Fruit fly (Drosophila melanogaster) whole organism, wandering third instar larva: ENCODE data around the gene CG43703.
A peak's percentile ranks its signal among the peaks of the same experiment; 100 is the strongest.

ENCODE experiments used
- Abd-B ChIP-seq: fragments of >200 bp; optimal IDR thresholded peaks from 2 replicates; lab custom pipeline; 2017; ENCODE audit warnings: missing biosample characterization, missing genetic modification characterization
- CG32264 ChIP-seq: fragments of 200-800 bp; sonication (Bioruptor generic); optimal IDR thresholded peaks from 2 replicates; lab custom pipeline; 2016; ENCODE audit warnings: missing biosample characterization, missing genetic modification characterization
- CG9705 ChIP-seq: fragments of 200-800 bp; sonication (Bioruptor generic); optimal IDR thresholded peaks from 2 replicates; lab custom pipeline; 2018; ENCODE audit warnings: missing biosample characterization, mild to moderate bottlenecking, missing genetic modification characterization
- CrebA ChIP-seq: fragments of 200-800 bp; sonication (Bioruptor generic); optimal IDR thresholded peaks from 2 replicates; lab custom pipeline; 2016; ENCODE audit warnings: missing biosample characterization, mild to moderate bottlenecking, missing genetic modification characterization, borderline replicate concordance
- Dfd ChIP-seq: fragments of >200 bp; optimal IDR thresholded peaks from 2 replicates; lab custom pipeline; 2017; ENCODE audit warnings: missing biosample characterization, missing genetic modification characterization
- Dif ChIP-seq: fragments of 200-275, 200-300 bp; sonication (Bioruptor generic); optimal IDR thresholded peaks from 2 replicates; lab custom pipeline; 2018; ENCODE audit warnings: missing biosample characterization, missing genetic modification characterization; ENCODE audit not compliant: partially characterized antibody
- GATAd ChIP-seq: sonication (Bioruptor generic); optimal IDR thresholded peaks from 2 replicates; lab custom pipeline; 2016; ENCODE audit warnings: missing biosample characterization, missing genetic modification characterization
- HLH106 ChIP-seq: fragments of 200-800 bp; optimal IDR thresholded peaks from 3 replicates; lab custom pipeline; 2019; ENCODE audit warnings: missing biosample characterization, mild to moderate bottlenecking, missing genetic modification characterization, moderate library complexity
- Hnf4 ChIP-seq: fragments of 200-800 bp; sonication (Bioruptor generic); optimal IDR thresholded peaks from 2 replicates; lab custom pipeline; 2016; ENCODE audit warnings: missing biosample characterization, mild to moderate bottlenecking, missing genetic modification characterization
- Hr78 ChIP-seq: fragments of >200 bp; optimal IDR thresholded peaks from 2 replicates; lab custom pipeline; 2017; ENCODE audit warnings: missing biosample characterization, missing genetic modification characterization
- Hr83 ChIP-seq: fragments of 200-300 bp; sonication (Bioruptor generic); optimal IDR thresholded peaks from 2 replicates; lab custom pipeline; 2016; ENCODE audit warnings: missing biosample characterization, mild to moderate bottlenecking, missing genetic modification characterization, moderate library complexity; ENCODE audit not compliant: poor library complexity, severe bottlenecking
- Jra ChIP-seq: sonication (Bioruptor generic); optimal IDR thresholded peaks from 2 replicates; lab custom pipeline; 2016; ENCODE audit warnings: missing biosample characterization, missing genetic modification characterization
- Mio ChIP-seq: sonication (Bioruptor generic); optimal IDR thresholded peaks from 2 replicates; lab custom pipeline; 2016; ENCODE audit warnings: missing biosample characterization, missing genetic modification characterization
- Myc ChIP-seq: fragments of >200 bp; optimal IDR thresholded peaks from 2 replicates; lab custom pipeline; 2017
- N ChIP-seq: fragments of >200 bp; optimal IDR thresholded peaks from 2 replicates; lab custom pipeline; 2018; ENCODE audit warnings: missing biosample characterization, missing external identifiers, missing genetic modification characterization
- OdsH ChIP-seq: fragments of 200-800 bp; sonication (Bioruptor generic); optimal IDR thresholded peaks from 2 replicates; lab custom pipeline; 2016; ENCODE audit warnings: missing biosample characterization, mild to moderate bottlenecking, missing genetic modification characterization
- Rel ChIP-seq, 2 experiments: fragments of 200-800 bp; sonication (Bioruptor generic) in 1 of 2; optimal IDR thresholded peaks; 2 replicates in 1 of 2; 3 replicates in 1 of 2; lab custom pipeline; 2016 to 2019; ENCODE audit warnings: mild to moderate bottlenecking in 2 of 2, missing biosample characterization in 2 of 2, missing genetic modification characterization in 2 of 2, moderate library complexity in 1 of 2
- Sp1 ChIP-seq: fragments of 200-800 bp; sonication (Bioruptor generic); optimal IDR thresholded peaks from 3 replicates; lab custom pipeline; 2019; ENCODE audit warnings: missing biosample characterization, mild to moderate bottlenecking, missing genetic modification characterization, moderate library complexity
- Vsx2 ChIP-seq: fragments of 200-300, 225-300 bp; sonication (Bioruptor generic); optimal IDR thresholded peaks from 2 replicates; lab custom pipeline; 2018; ENCODE audit warnings: missing biosample characterization, missing genetic modification characterization; ENCODE audit not compliant: partially characterized antibody
- br ChIP-seq: fragments of 200-800 bp; sonication (Bioruptor generic); optimal IDR thresholded peaks from 2 replicates; lab custom pipeline; 2016; ENCODE audit warnings: missing biosample characterization, missing genetic modification characterization
- brk ChIP-seq: fragments of 200-800 bp; sonication (Bioruptor generic); optimal IDR thresholded peaks from 2 replicates; lab custom pipeline; 2016; ENCODE audit warnings: missing biosample characterization, mild to moderate bottlenecking, missing genetic modification characterization
- dl ChIP-seq, 2 experiments: fragments of 175-275, 200-275 bp in 1 of 2; fragments of 200-275 bp in 1 of 2; sonication (Bioruptor generic); optimal IDR thresholded peaks; lab custom pipeline; 2018; ENCODE audit warnings: mild to moderate bottlenecking in 2 of 2, missing biosample characterization in 2 of 2, missing genetic modification characterization in 2 of 2, moderate library complexity in 2 of 2; ENCODE audit not compliant: partially characterized antibody in 2 of 2, insufficient read depth in 1 of 2
- dmrt93B ChIP-seq: fragments of 200-800 bp; sonication (Bioruptor generic); optimal IDR thresholded peaks from 2 replicates; lab custom pipeline; 2018; ENCODE audit warnings: missing biosample characterization, mild to moderate bottlenecking, missing genetic modification characterization
- dsf ChIP-seq: sonication (Bioruptor generic); optimal IDR thresholded peaks from 2 replicates; lab custom pipeline; 2016; ENCODE audit warnings: missing biosample characterization, missing genetic modification characterization, borderline replicate concordance
- ey ChIP-seq: fragments of 200-800 bp; sonication (Bioruptor generic); optimal IDR thresholded peaks from 2 replicates; lab custom pipeline; 2016; ENCODE audit warnings: missing biosample characterization, missing genetic modification characterization
- foxo ChIP-seq, 2 experiments: fragments of 200-800 bp; sonication (Bioruptor generic); optimal IDR thresholded peaks; 2 replicates in 1 of 2; 3 replicates in 1 of 2; lab custom pipeline; 2016 to 2017; ENCODE audit warnings: missing biosample characterization in 2 of 2, missing genetic modification characterization in 2 of 2
- fru ChIP-seq: fragments of 200-800 bp; sonication (Bioruptor generic); optimal IDR thresholded peaks from 3 replicates; lab custom pipeline; 2016; ENCODE audit warnings: missing biosample characterization, mild to moderate bottlenecking, missing genetic modification characterization
- h ChIP-seq: fragments of 200-800 bp; sonication (Bioruptor generic); optimal IDR thresholded peaks from 3 replicates; lab custom pipeline; 2016; ENCODE audit warnings: missing biosample characterization, mild to moderate bottlenecking, missing genetic modification characterization
- jim ChIP-seq: fragments of 175-275, 200-325 bp; sonication (Bioruptor generic); optimal IDR thresholded peaks from 2 replicates; lab custom pipeline; 2016; ENCODE audit warnings: missing biosample characterization, mild to moderate bottlenecking, missing genetic modification characterization
- lola ChIP-seq: fragments of >200 bp; optimal IDR thresholded peaks from 2 replicates; lab custom pipeline; 2017; ENCODE audit warnings: missing biosample characterization, missing genetic modification characterization
- pan ChIP-seq: fragments of >200 bp; optimal IDR thresholded peaks from 2 replicates; lab custom pipeline; 2017
- psq ChIP-seq: fragments of 200-800 bp; sonication (Bioruptor generic); optimal IDR thresholded peaks from 3 replicates; lab custom pipeline; 2017; ENCODE audit warnings: missing biosample characterization, mild to moderate bottlenecking, missing genetic modification characterization, moderate library complexity
- rgr ChIP-seq: fragments of 200-800 bp; sonication (Bioruptor generic); optimal IDR thresholded peaks from 3 replicates; lab custom pipeline; 2016; ENCODE audit warnings: missing biosample characterization, mild to moderate bottlenecking, missing genetic modification characterization
- sage ChIP-seq: fragments of 200-800 bp; sonication (Bioruptor generic); optimal IDR thresholded peaks from 2 replicates; lab custom pipeline; 2016; ENCODE audit warnings: missing biosample characterization, mild to moderate bottlenecking, missing genetic modification characterization
- sv ChIP-seq: fragments of 200-800 bp; sonication (Bioruptor generic); optimal IDR thresholded peaks from 3 replicates; lab custom pipeline; 2016; ENCODE audit warnings: missing biosample characterization, missing genetic modification characterization
- tai ChIP-seq: sonication (Bioruptor generic); optimal IDR thresholded peaks from 2 replicates; lab custom pipeline; 2016; ENCODE audit warnings: missing biosample characterization, missing genetic modification characterization
- usp ChIP-seq: fragments of >200 bp; optimal IDR thresholded peaks from 2 replicates; lab custom pipeline; 2017; ENCODE audit warnings: missing biosample characterization, missing genetic modification characterization
- woc ChIP-seq: sonication (Bioruptor generic); optimal IDR thresholded peaks from 2 replicates; lab custom pipeline; 2016; ENCODE audit warnings: missing biosample characterization, mild to moderate bottlenecking, missing genetic modification characterization

The CG43703 gene

DNA sequence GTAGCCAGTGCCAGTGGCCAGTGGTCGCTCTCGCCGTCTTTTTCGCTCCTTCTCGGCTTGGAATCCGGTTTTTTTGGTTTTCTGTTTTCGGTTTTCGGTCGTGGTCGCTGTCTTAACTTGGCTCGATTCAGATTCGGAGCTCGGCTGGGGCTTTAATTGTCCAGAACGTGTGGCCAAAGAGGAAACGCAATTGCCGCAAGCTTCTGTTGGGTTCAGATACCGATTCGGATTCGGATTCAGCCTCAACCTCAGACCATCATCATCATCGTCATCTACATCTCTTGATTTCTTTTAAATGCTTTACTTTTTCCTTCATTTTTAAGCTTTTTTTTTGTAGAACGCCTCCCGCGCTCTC lies 8.3 kb downstream of the CG43703 start:
- TF ChIP-seq br (GFP tag; lab: Kevin White, UChicago) (no peak), OdsH (GFP tag; lab: Kevin White, UChicago) (no peak), ey (GFP tag; lab: Kevin White, UChicago) (no peak), fru (no peak), psq (peak; percentile 8), sv (GFP tag; lab: Kevin White, UChicago) (no peak), Dif (GFP tag; lab: Kevin White, UChicago) (peak; percentile 53), Jra (GFP tag; lab: Kevin White, UChicago) (no peak), CrebA (GFP tag; lab: Kevin White, UChicago) (peak; percentile 27), Vsx2 (GFP tag; lab: Kevin White, UChicago) (peak; percentile 58), Mio (GFP tag; lab: Kevin White, UChicago) (no peak), jim (GFP tag; lab: Kevin White, UChicago) (no peak)

DNA sequence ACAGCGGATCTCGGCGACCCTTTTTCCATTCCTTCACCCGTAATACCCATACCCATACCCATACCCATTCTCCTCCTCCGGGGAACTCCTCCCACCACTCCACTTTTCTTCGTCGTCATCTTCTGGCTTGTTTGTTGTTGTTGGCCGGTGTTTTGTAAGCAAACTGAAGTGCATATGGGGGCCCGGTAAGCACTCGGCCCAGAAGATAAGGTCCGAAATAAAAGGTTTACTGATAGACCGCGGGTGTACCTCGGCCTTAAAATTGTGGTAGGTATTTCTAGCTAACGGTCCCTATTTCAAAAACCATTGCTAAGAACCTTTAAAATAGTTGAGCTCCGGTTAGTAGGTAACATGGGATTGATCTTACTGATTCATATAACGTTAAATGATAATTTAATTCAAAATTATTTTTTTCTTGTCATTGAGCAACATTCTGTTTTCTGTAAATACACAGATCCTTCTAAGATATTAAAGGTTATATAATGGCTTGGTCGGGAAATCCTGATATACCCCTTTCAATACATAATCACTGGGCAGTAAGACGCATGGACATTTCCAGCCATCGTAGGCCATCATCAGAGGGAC lies 10.6 kb downstream of the CG43703 start:
- TF ChIP-seq brk (GFP tag; lab: Kevin White, UChicago) (no peak), ey (GFP tag; lab: Kevin White, UChicago) (peak; percentile 41), dmrt93B (GFP tag; lab: Kevin White, UChicago) (peak; percentile 24), woc (peak; percentile 43), HLH106 (tag; lab: Kevin White, UChicago) (peak; percentile 19), Rel (GFP tag; optimal IDR thresholded peaks at IDR 0.05; lab: Kevin White, UChicago) (no peak), Rel (tag; optimal IDR thresholded peaks at IDR 0.05; lab: Kevin White, UChicago) (peak; percentile 41), sage (GFP tag; lab: Kevin White, UChicago) (no peak), OdsH (GFP tag; lab: Kevin White, UChicago) (peak; percentile 22), h (GFP tag; lab: Kevin White, UChicago) (peak; percentile 68), psq (peak; percentile 14), rgr (GFP tag; lab: Kevin White, UChicago) (peak; percentile 7), CG32264 (GFP tag; lab: Kevin White, UChicago) (no peak), Abd-B (no peak), br (GFP tag; lab: Kevin White, UChicago) (peak; percentile 65), Hr78 (no peak), fru (peak; percentile 67), foxo (GFP tag; optimal IDR thresholded peaks at IDR 0.05; lab: Kevin White, UChicago) (peak in 1 of 2 experiments; percentile 60)

DNA sequence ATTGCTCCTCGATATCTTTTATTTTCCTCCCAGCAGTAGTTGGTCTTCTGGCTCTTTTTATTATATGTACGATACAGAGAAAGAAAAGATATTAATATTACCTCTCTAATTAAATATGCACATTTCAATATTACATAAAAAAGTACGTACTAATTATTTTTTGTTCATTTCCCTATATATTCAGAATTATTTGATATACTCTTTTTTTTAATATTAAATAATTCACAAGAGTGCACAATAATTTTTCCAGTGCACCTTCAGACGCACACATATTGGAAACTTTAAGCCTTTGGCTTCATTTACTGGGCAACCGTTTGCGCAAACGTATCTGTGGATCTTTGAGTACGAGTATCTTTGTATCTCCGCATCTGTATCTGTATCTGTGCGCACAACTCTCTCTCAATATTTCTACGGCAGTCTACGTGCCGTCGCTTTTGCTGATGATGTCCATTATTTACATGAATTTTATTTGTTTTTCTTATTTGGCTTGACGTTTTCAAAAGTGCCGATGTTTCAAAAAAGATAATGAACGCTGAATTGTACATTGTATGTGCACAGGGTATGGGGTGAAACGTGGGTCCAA lies 11.4 kb downstream of the CG43703 start:
- TF ChIP-seq usp = no peak
- peak; percentile 73 for TF ChIP-seq CG9705 (GFP tag; lab: Kevin White, UChicago)
- TF ChIP-seq Dfd (GFP tag; lab: Kevin White, UChicago) = no peak
- peak; percentile 63 for TF ChIP-seq sv (GFP tag; lab: Kevin White, UChicago)
- no peak for TF ChIP-seq jim (GFP tag; lab: Kevin White, UChicago)
- TF ChIP-seq Abd-B = no peak
- TF ChIP-seq ey (GFP tag; lab: Kevin White, UChicago) = peak; percentile 50
- TF ChIP-seq CG32264 (GFP tag; lab: Kevin White, UChicago) = no peak
- TF ChIP-seq Mio (GFP tag; lab: Kevin White, UChicago) = no peak
- peak; percentile 38 for TF ChIP-seq sage (GFP tag; lab: Kevin White, UChicago)
- TF ChIP-seq dl (GFP tag; optimal IDR thresholded peaks at IDR 0.05; lab: Kevin White, UChicago; ENCODE audit: insufficient read depth in 1 of 2, partially characterized antibody in 2 of 2) = no peak
- peak; percentile 58 for TF ChIP-seq tai (GFP tag; lab: Kevin White, UChicago)
- TF ChIP-seq foxo (GFP tag; optimal IDR thresholded peaks at IDR 0.05; lab: Kevin White, UChicago) = peak in 1 of 2 experiments; percentile 91
- peak; percentile 94 for TF ChIP-seq HLH106 (tag; lab: Kevin White, UChicago)
- TF ChIP-seq Hr83 (GFP tag; lab: Kevin White, UChicago) = peak; percentile 73
- no peak for TF ChIP-seq Rel (GFP tag; optimal IDR thresholded peaks at IDR 0.05; lab: Kevin White, UChicago)
- TF ChIP-seq Rel (tag; optimal IDR thresholded peaks at IDR 0.05; lab: Kevin White, UChicago) = peak; percentile 80
- no peak for TF ChIP-seq N (GFP tag; lab: Kevin White, UChicago)
- peak; percentile 87 for TF ChIP-seq psq
- TF ChIP-seq CrebA (GFP tag; lab: Kevin White, UChicago) = no peak
- peak; percentile 35 for TF ChIP-seq br (GFP tag; lab: Kevin White, UChicago)
- no peak for TF ChIP-seq Dif (GFP tag; lab: Kevin White, UChicago)
- TF ChIP-seq Hr78 = no peak
- TF ChIP-seq fru = peak; percentile 85
- no peak for TF ChIP-seq Myc (lab: Kevin White, UChicago)
- no peak for TF ChIP-seq GATAd (GFP tag; lab: Kevin White, UChicago)
- TF ChIP-seq Sp1 = peak; percentile 96
- peak; percentile 77 for TF ChIP-seq h (GFP tag; lab: Kevin White, UChicago)
- TF ChIP-seq pan (lab: Kevin White, UChicago) = no peak
- TF ChIP-seq Hnf4 (GFP tag; lab: Kevin White, UChicago) = peak; percentile 60
- no peak for TF ChIP-seq lola (GFP tag; lab: Kevin White, UChicago)
- TF ChIP-seq Vsx2 (GFP tag; lab: Kevin White, UChicago) = no peak
- peak; percentile 84 for TF ChIP-seq brk (GFP tag; lab: Kevin White, UChicago)
- TF ChIP-seq OdsH (GFP tag; lab: Kevin White, UChicago) = peak; percentile 88
- TF ChIP-seq woc = peak; percentile 17
- TF ChIP-seq Jra (GFP tag; lab: Kevin White, UChicago) = no peak
- TF ChIP-seq dmrt93B (GFP tag; lab: Kevin White, UChicago) = peak; percentile 64
- peak; percentile 54 for TF ChIP-seq dsf
- TF ChIP-seq rgr (GFP tag; lab: Kevin White, UChicago) = peak; percentile 83
- TF ChIP-seq, all 38 proteins: peak for 21
